Fruit fly (Drosophila melanogaster) whole organism, embryonic: ENCODE data around the gene CG13917.

ENCODE experiments used
- B-H1 ChIP-seq: fragments of 200-800 bp; sonication (Bioruptor generic); IDR thresholded peaks from 3 replicates; pipeline ENCODE4 v1.3.6; 2022; ENCODE audit warnings: missing biosample characterization, missing genetic modification characterization
- CG10147 ChIP-seq: fragments of 200-800 bp; sonication (Bioruptor generic); optimal IDR thresholded peaks from 2 replicates; lab custom pipeline; 2019; ENCODE audit warnings: missing biosample characterization, mild to moderate bottlenecking, missing genetic modification characterization, moderate library complexity
- CG11696 ChIP-seq: fragments of 200-800 bp; sonication (Bioruptor generic); IDR thresholded peaks from 2 replicates; pipeline ENCODE4 v1.3.6; 2022; ENCODE audit warnings: missing biosample characterization, missing genetic modification characterization
- CG12769 ChIP-seq: fragments of 200-800 bp; sonication (Bioruptor generic); optimal IDR thresholded peaks from 2 replicates; lab custom pipeline; 2019; ENCODE audit warnings: missing biosample characterization, mild to moderate bottlenecking, missing genetic modification characterization, moderate library complexity
- CG1647 ChIP-seq: fragments of 200-800 bp; sonication (Bioruptor generic); optimal IDR thresholded peaks from 3 replicates; lab custom pipeline; 2016; ENCODE audit warnings: missing biosample characterization, missing genetic modification characterization
- CG17328 ChIP-seq: fragments of 200-800 bp; sonication (Bioruptor generic); IDR thresholded peaks from 2 replicates; pipeline ENCODE4 v1.3.6; 2022; ENCODE audit warnings: missing biosample characterization, missing genetic modification characterization
- CG18619 ChIP-seq: fragments of 200-800 bp; sonication (Bioruptor generic); optimal IDR thresholded peaks from 3 replicates; lab custom pipeline; 2017; ENCODE audit warnings: missing biosample characterization, mild to moderate bottlenecking, missing genetic modification characterization
- CG2678 ChIP-seq: fragments of 200-800 bp; sonication (Bioruptor generic); optimal IDR thresholded peaks from 3 replicates; lab custom pipeline; 2019; ENCODE audit warnings: missing biosample characterization, mild to moderate bottlenecking, missing genetic modification characterization, moderate library complexity
- CG32772 ChIP-seq: fragments of 200-800 bp; sonication (Bioruptor generic); IDR thresholded peaks from 2 replicates; pipeline ENCODE4 v1.3.6; 2022; ENCODE audit warnings: missing biosample characterization, missing genetic modification characterization
- CG4820 ChIP-seq: fragments of 200-800 bp; sonication (Bioruptor generic); optimal IDR thresholded peaks from 3 replicates; lab custom pipeline; 2016; ENCODE audit warnings: missing biosample characterization, missing genetic modification characterization
- CG5180 ChIP-seq: fragments of 200-800 bp; sonication (Bioruptor generic); optimal IDR thresholded peaks from 3 replicates; lab custom pipeline; 2017; ENCODE audit warnings: missing biosample characterization, missing genetic modification characterization, mild to moderate bottlenecking, moderate library complexity, missing genetic modification reagents
- CG6854 ChIP-seq: fragments of 200-800 bp; sonication (Bioruptor generic); optimal IDR thresholded peaks from 3 replicates; lab custom pipeline; 2017; ENCODE audit warnings: missing biosample characterization, mild to moderate bottlenecking, missing genetic modification characterization
- CG7372 ChIP-seq: fragments of 200-800 bp; sonication (Bioruptor generic); IDR thresholded peaks from 2 replicates; pipeline ENCODE4 v1.3.6; 2022; ENCODE audit warnings: missing biosample characterization, missing genetic modification characterization
- CG8089 ChIP-seq: fragments of 200-800 bp; sonication (Bioruptor generic); optimal IDR thresholded peaks from 3 replicates; lab custom pipeline; 2016; ENCODE audit warnings: missing biosample characterization, missing genetic modification characterization
- CG8290 ChIP-seq, 3 experiments: fragments of 200-800 bp; sonication (Bioruptor generic); optimal IDR thresholded peaks; 2 replicates each; lab custom pipeline; 2016 to 2019; ENCODE audit warnings: missing biosample characterization in 3 of 3, missing genetic modification characterization in 3 of 3, mild to moderate bottlenecking in 2 of 3, moderate library complexity in 1 of 3
- CG9817 ChIP-seq: fragments of 200-800 bp; sonication (Bioruptor generic); optimal IDR thresholded peaks from 2 replicates; lab custom pipeline; 2018; ENCODE audit warnings: missing biosample characterization, mild to moderate bottlenecking, missing genetic modification characterization, moderate library complexity
- Dbx ChIP-seq: fragments of 200-800 bp; sonication (Bioruptor generic); IDR thresholded peaks from 3 replicates; pipeline ENCODE4 v1.3.6; 2022; ENCODE audit warnings: missing biosample characterization, missing genetic modification characterization
- Drgx ChIP-seq: fragments of 200-800 bp; sonication (Bioruptor generic); IDR thresholded peaks from 2 replicates; pipeline ENCODE4 v1.3.6; 2022; ENCODE audit warnings: missing biosample characterization, missing genetic modification characterization
- Ets65A ChIP-seq: fragments of 200-800 bp; sonication (Bioruptor generic); peaks from one replicate; lab custom pipeline; 2016; ENCODE audit warnings: missing biosample characterization, missing genetic modification characterization
- Gsc ChIP-seq: fragments of 200-800 bp; sonication (Bioruptor generic); IDR thresholded peaks from 2 replicates; pipeline ENCODE4 v1.3.6; 2022; ENCODE audit warnings: missing biosample characterization, missing genetic modification characterization
- HmgD ChIP-seq: fragments of 200-800 bp; sonication (Bioruptor generic); optimal IDR thresholded peaks from 3 replicates; lab custom pipeline; 2016; ENCODE audit warnings: missing biosample characterization, missing genetic modification characterization
- Hr3 ChIP-seq: fragments of 200-800 bp; sonication (Bioruptor generic); optimal IDR thresholded peaks from 3 replicates; lab custom pipeline; 2016; ENCODE audit warnings: missing biosample characterization, missing genetic modification characterization
- Hr39 ChIP-seq: fragments of >200 bp; optimal IDR thresholded peaks from 2 replicates; lab custom pipeline; 2017
- Med ChIP-seq: fragments of 200-800 bp; sonication (Bioruptor generic); peaks from one replicate; lab custom pipeline; 2016; ENCODE audit warnings: missing biosample characterization, missing genetic modification characterization, mild to moderate bottlenecking, inconsistent platforms, moderate library complexity
- NC2β ChIP-seq: fragments of 200-800 bp; sonication (Bioruptor generic); optimal IDR thresholded peaks from 2 replicates; lab custom pipeline; 2016; ENCODE audit warnings: missing biosample characterization, missing genetic modification characterization
- Opbp ChIP-seq: fragments of 200-800 bp; sonication (Bioruptor generic); IDR thresholded peaks from 3 replicates; pipeline ENCODE4 v1.3.6; 2022; ENCODE audit warnings: missing biosample characterization, missing genetic modification characterization; ENCODE audit not compliant: partially characterized antibody
- Scr ChIP-seq: fragments of 200-800 bp; sonication (Bioruptor generic); IDR thresholded peaks from 2 replicates; pipeline ENCODE4 v1.3.6; 2022; ENCODE audit warnings: missing biosample characterization, missing genetic modification characterization; ENCODE audit not compliant: partially characterized antibody
- Side ChIP-seq: fragments of 200-800 bp; sonication (Bioruptor generic); optimal IDR thresholded peaks from 2 replicates; lab custom pipeline; 2016; ENCODE audit warnings: missing biosample characterization, missing genetic modification characterization
- Sox100B ChIP-seq: fragments of 200-800 bp; sonication (Bioruptor generic); optimal IDR thresholded peaks from 3 replicates; lab custom pipeline; 2018; ENCODE audit warnings: missing biosample characterization, mild to moderate bottlenecking, missing genetic modification characterization
- Sry-δ ChIP-seq: fragments of 200-800 bp; sonication (Bioruptor generic); optimal IDR thresholded peaks from 2 replicates; lab custom pipeline; 2016; ENCODE audit warnings: missing biosample characterization, missing genetic modification characterization
- Vsx1 ChIP-seq: fragments of 200-800 bp; sonication (Bioruptor generic); optimal IDR thresholded peaks from 2 replicates; lab custom pipeline; 2017; ENCODE audit warnings: missing biosample characterization, mild to moderate bottlenecking, missing genetic modification characterization, missing genetic modification reagents
- abd-A ChIP-seq: fragments of 200-800 bp; sonication (Bioruptor generic); optimal IDR thresholded peaks from 3 replicates; lab custom pipeline; 2019; ENCODE audit warnings: missing biosample characterization, mild to moderate bottlenecking, missing genetic modification characterization, moderate library complexity
- aop ChIP-seq: fragments of 200-800 bp; sonication (Bioruptor generic); IDR thresholded peaks from 2 replicates; pipeline ENCODE4 v1.3.6; 2022; ENCODE audit warnings: missing biosample characterization, missing genetic modification characterization
- ara ChIP-seq: fragments of 200-800 bp; sonication (Bioruptor generic); IDR thresholded peaks from 2 replicates; pipeline ENCODE4 v1.3.6; 2022; ENCODE audit warnings: missing biosample characterization, missing genetic modification characterization
- az2 ChIP-seq: fragments of 200-800 bp; sonication (Bioruptor generic); optimal IDR thresholded peaks from 3 replicates; lab custom pipeline; 2016; ENCODE audit warnings: missing biosample characterization, missing genetic modification characterization
- bab2 ChIP-seq: fragments of 200-800 bp; sonication (Bioruptor generic); optimal IDR thresholded peaks from 2 replicates; lab custom pipeline; 2016; ENCODE audit warnings: missing biosample characterization, missing genetic modification characterization
- bigmax ChIP-seq: fragments of 200-800 bp; sonication (Bioruptor generic); optimal IDR thresholded peaks from 2 replicates; lab custom pipeline; 2018; ENCODE audit warnings: missing biosample characterization, mild to moderate bottlenecking, missing genetic modification characterization
- cad ChIP-seq: fragments of >200 bp; optimal IDR thresholded peaks from 2 replicates; lab custom pipeline; 2017; ENCODE audit warnings: missing biosample characterization, missing genetic modification characterization
- chn ChIP-seq: fragments of 200-800 bp; sonication (Bioruptor generic); optimal IDR thresholded peaks from 2 replicates; lab custom pipeline; 2016; ENCODE audit warnings: missing biosample characterization, missing genetic modification characterization
- croc ChIP-seq: fragments of 200-800 bp; sonication (Bioruptor generic); conservative IDR thresholded peaks from 3 replicates; pipeline ENCODE4 v1.3.6; 2022; ENCODE audit warnings: missing biosample characterization, missing genetic modification characterization
- cwo ChIP-seq: fragments of 200-800 bp; sonication (Bioruptor generic); optimal IDR thresholded peaks from 3 replicates; lab custom pipeline; 2017; ENCODE audit warnings: missing biosample characterization, missing genetic modification characterization, mild to moderate bottlenecking, moderate library complexity, missing genetic modification reagents
- danr ChIP-seq: fragments of 200-800 bp; sonication (Bioruptor generic); IDR thresholded peaks from 2 replicates; pipeline ENCODE4 v1.3.6; 2022; ENCODE audit warnings: missing biosample characterization, missing genetic modification characterization
- eve ChIP-seq, 2 experiments: fragments of >200 bp; optimal IDR thresholded peaks; 2 replicates each; lab custom pipeline; 2017; ENCODE audit warnings: missing biosample characterization in 2 of 2, missing genetic modification characterization in 2 of 2
- nerfin-1 ChIP-seq: fragments of 200-800 bp; sonication (Bioruptor generic); optimal IDR thresholded peaks from 3 replicates; lab custom pipeline; 2019; ENCODE audit warnings: missing biosample characterization, mild to moderate bottlenecking, missing genetic modification characterization, moderate library complexity
- org-1 ChIP-seq: fragments of 200-800 bp; sonication (Bioruptor generic); optimal IDR thresholded peaks from 2 replicates; lab custom pipeline; 2017; ENCODE audit warnings: missing biosample characterization, missing genetic modification characterization
- row ChIP-seq: fragments of 200-800 bp; sonication (Bioruptor generic); IDR thresholded peaks from 3 replicates; pipeline ENCODE4 v1.3.6; 2022; ENCODE audit warnings: missing biosample characterization, missing genetic modification characterization
- stc ChIP-seq: fragments of 200-800 bp; sonication (Bioruptor generic); IDR thresholded peaks from 2 replicates; pipeline ENCODE4 v1.3.6; 2022; ENCODE audit warnings: missing biosample characterization, missing genetic modification characterization
- tio ChIP-seq: fragments of 200-800 bp; sonication (Bioruptor generic); optimal IDR thresholded peaks from 2 replicates; lab custom pipeline; 2017; ENCODE audit warnings: missing biosample characterization, missing genetic modification characterization, inconsistent platforms
- wor ChIP-seq: fragments of 200-800 bp; sonication (Bioruptor generic); IDR thresholded peaks from 2 replicates; pipeline ENCODE4 v1.3.6; 2022; ENCODE audit warnings: missing biosample characterization, missing genetic modification characterization
- zen2 ChIP-seq: fragments of 200-800 bp; sonication (Bioruptor generic); IDR thresholded peaks from 3 replicates; pipeline ENCODE4 v1.3.6; 2022; ENCODE audit warnings: missing biosample characterization, missing genetic modification characterization; ENCODE audit not compliant: partially characterized antibody

CG13917 gene

dm6 chr3L:1587140-1587849, 10.8 kb downstream of the CG13917 start (continued):
- peak; percentile 40 for TF ChIP-seq CG6854 (GFP tag; lab: Kevin White, UChicago)
- no peak for TF ChIP-seq zen2 (GFP tag; lab: Robert Waterston, UW)
- peak; percentile 90 for TF ChIP-seq row (GFP tag; lab: Robert Waterston, UW)
- TF ChIP-seq B-H1, result peak; percentile 80
- TF ChIP-seq Hr39, result no peak
- TF ChIP-seq CG32772 (GFP tag; lab: Robert Waterston, UW), result peak; percentile 86
- TF ChIP-seq CG8089 (GFP tag; lab: Kevin White, UChicago), result peak; percentile 38
- peak; percentile 73 for TF ChIP-seq CG1647 (GFP tag; lab: Kevin White, UChicago)
- TF ChIP-seq aop (GFP tag; lab: Robert Waterston, UW), result peak; percentile 61; the same call in 1 of the 2 replicates
- TF ChIP-seq nerfin-1, result peak; percentile 58
- TF ChIP-seq bab2 (GFP tag; lab: Kevin White, UChicago), result peak; percentile 87
- peak; percentile 90 for TF ChIP-seq CG9817 (tag; lab: Kevin White, UChicago)
- TF ChIP-seq Sry-δ (GFP tag; lab: Kevin White, UChicago), result peak; percentile 48
- peak; percentile 61 for TF ChIP-seq Hr3 (GFP tag; lab: Kevin White, UChicago)
- peak; percentile 84 for TF ChIP-seq CG4820
- no peak for TF ChIP-seq cad (GFP tag; lab: Kevin White, UChicago)
- TF ChIP-seq ara (GFP tag; lab: Robert Waterston, UW), result peak; percentile 76
- TF ChIP-seq CG5180 (GFP tag; lab: Kevin White, UChicago), result peak; percentile 51
- peak; percentile 76 for TF ChIP-seq CG11696
- TF ChIP-seq Gsc (GFP tag; lab: Robert Waterston, UW), result peak; percentile 73
- peak; percentile 82 for TF ChIP-seq Dbx (GFP tag; lab: Robert Waterston, UW)
- 0 out of 2 replicates have a peak, but pooled peaks have one; percentile 41 for TF ChIP-seq danr (GFP tag; lab: Robert Waterston, UW)
- peak; percentile 94 for TF ChIP-seq CG12769 (tag; lab: Kevin White, UChicago)
- TF ChIP-seq Ets65A, result peak; percentile 98
- TF ChIP-seq Side (GFP tag; lab: Kevin White, UChicago), result peak; percentile 81
- peak; percentile 57 for TF ChIP-seq Sox100B (GFP tag; lab: Kevin White, UChicago)
- TF ChIP-seq Vsx1 (GFP tag; lab: Kevin White, UChicago), result peak; percentile 43
- peak; percentile 82 for TF ChIP-seq Drgx (GFP tag; lab: Robert Waterston, UW)
- TF ChIP-seq CG17328 (GFP tag; lab: Robert Waterston, UW), result peak; percentile 74
- peak; percentile 62 for TF ChIP-seq CG10147 (GFP tag; lab: Kevin White, UChicago)
- peak; percentile 58; the same call in 2 of the 3 replicates for TF ChIP-seq croc (GFP tag; lab: Robert Waterston, UW)
- peak; percentile 65 for TF ChIP-seq CG18619 (GFP tag; lab: Kevin White, UChicago)
- peak; percentile 50 for TF ChIP-seq wor (GFP tag; lab: Robert Waterston, UW)
- peak; percentile 61 for TF ChIP-seq az2 (GFP tag; lab: Kevin White, UChicago)
- TF ChIP-seq bigmax (GFP tag; lab: Kevin White, UChicago), result no peak
- no peak for TF ChIP-seq Opbp (GFP tag; lab: Robert Waterston, UW)
- peak; percentile 45 for TF ChIP-seq NC2β (GFP tag; lab: Kevin White, UChicago)
- TF ChIP-seq abd-A (tag; lab: Kevin White, UChicago), result no peak
- TF ChIP-seq org-1, result peak; percentile 60
- TF ChIP-seq cwo (GFP tag; lab: Kevin White, UChicago), result peak; percentile 61
- TF ChIP-seq Med (GFP tag; lab: Kevin White, UChicago), result peak; percentile 99
- TF ChIP-seq eve (GFP tag; optimal IDR thresholded peaks at IDR 0.05; lab: Kevin White, UChicago), result no peak
- peak; percentile 69 for TF ChIP-seq CG8290 (GFP tag; optimal IDR thresholded peaks at IDR 0.05; lab: Kevin White, UChicago)
- TF ChIP-seq CG8290 (tag; optimal IDR thresholded peaks at IDR 0.05; lab: Kevin White, UChicago), result peak in 1 of 2 experiments; percentile 97
- peak; percentile 87 for TF ChIP-seq CG2678 (tag; lab: Kevin White, UChicago)
- no peak for TF ChIP-seq HmgD (GFP tag; lab: Kevin White, UChicago)
- TF ChIP-seq chn, result peak; percentile 56
- peak; percentile 80 for TF ChIP-seq stc (GFP tag; lab: Robert Waterston, UW)
- TF ChIP-seq Scr (GFP tag; lab: Robert Waterston, UW), result no peak
- TF ChIP-seq CG7372 (GFP tag; lab: Robert Waterston, UW), result peak; percentile 88
- TF ChIP-seq tio (GFP tag; lab: Kevin White, UChicago), result peak; percentile 51
